Worm (Caenorhabditis elegans): ENCODE results near the gene F32D8.7.

Gene F32D8.7

ce11 chrV:10898107-10898506 is at the start of gene F32D8.7:
F32D8.7 (plus strand) TSS chrV:10898435.
- TF ChIP-seq blmp-1 (tag; optimal IDR thresholded peaks at IDR 0.05) (peak; percentile 79), efl-1 (optimal IDR thresholded peaks at IDR 0.05) (no peak), efl-1 (GFP tag; optimal IDR thresholded peaks at IDR 0.05 in 1 of 2) (peak in 1 of 2 experiments; percentile 80), lsy-2 (tag; optimal IDR thresholded peaks at IDR 0.05) (no peak)

- peak; percentile 12 for TF ChIP-seq lin-14 (GFP tag; optimal IDR thresholded peaks at IDR 0.05)
- TF ChIP-seq Y116A8C.19 (tag; optimal IDR thresholded peaks at IDR 0.05; ENCODE audit: borderline replicate concordance), result no peak
- TF ChIP-seq fkh-10 (GFP tag; optimal IDR thresholded peaks at IDR 0.05), result peak; percentile 52
- no peak for TF ChIP-seq nhr-90 (tag; optimal IDR thresholded peaks at IDR 0.05; ENCODE audit: poor library complexity)
- no peak for TF ChIP-seq aha-1 (tag; optimal IDR thresholded peaks at IDR 0.05)
- TF ChIP-seq tlp-1 (tag; optimal IDR thresholded peaks at IDR 0.05), result no peak
Measured at ce11 chrV:10854197-10854596, 44.0 kb upstream of the F32D8.7 start.

- TF ChIP-seq nhr-20 (tag; optimal IDR thresholded peaks at IDR 0.05) (peak; percentile 24), nhr-90 (tag; optimal IDR thresholded peaks at IDR 0.05; ENCODE audit: poor library complexity) (no peak), irx-1 (tag; optimal IDR thresholded peaks at IDR 0.05) (no peak), lin-14 (GFP tag; optimal IDR thresholded peaks at IDR 0.05) (peak; percentile 6), elt-2 (tag; optimal IDR thresholded peaks at IDR 0.05) (peak; percentile 63), pqm-1 (tag; optimal IDR thresholded peaks at IDR 0.05) (peak; percentile 10), efl-3 (GFP tag; optimal IDR thresholded peaks at IDR 0.05) (no peak), C16A3.4 (tag; optimal IDR thresholded peaks at IDR 0.05) (no peak)
Measured at ce11 chrV:10855363-10855762, 42.9 kb upstream of the F32D8.7 start.

ce11 chrV:10856901-10857637 is 41.2 kb upstream of the F32D8.7 start:
- TF ChIP-seq ceh-63 (GFP tag; optimal IDR thresholded peaks at IDR 0.05) (no peak), rnt-1 (tag; optimal IDR thresholded peaks at IDR 0.05) (peak; percentile 44), nhr-85 (tag) (peak; percentile 55), nhr-20 (tag; optimal IDR thresholded peaks at IDR 0.05) (peak; percentile 37), fkh-8 (tag; optimal IDR thresholded peaks at IDR 0.05) (peak; percentile 21), blmp-1 (tag; optimal IDR thresholded peaks at IDR 0.05) (peak; percentile 29), tbx-2 (tag; optimal IDR thresholded peaks at IDR 0.05) (peak; percentile 46), efl-1 (optimal IDR thresholded peaks at IDR 0.05) (no peak), efl-1 (GFP tag; optimal IDR thresholded peaks at IDR 0.05 in 1 of 2) (peak in 1 of 2 experiments; percentile 22), lsy-2 (tag; optimal IDR thresholded peaks at IDR 0.05) (peak in 1 of 2 experiments; percentile 53), nhr-19 (GFP tag; conservative IDR thresholded peaks at IDR 0.05) (0 out of 2 replicates have a peak, but pooled peaks have one; percentile 9), nhr-90 (tag; optimal IDR thresholded peaks at IDR 0.05; ENCODE audit: poor library complexity) (no peak), dpl-1 (GFP tag; optimal IDR thresholded peaks at IDR 0.05) (no peak), fkh-10 (GFP tag; optimal IDR thresholded peaks at IDR 0.05) (peak; percentile 72), ceh-88 (GFP tag; IDR thresholded peaks at IDR 0.05) (no peak), jun-1 (tag; optimal IDR thresholded peaks at IDR 0.05) (peak; percentile 40), nhr-47 (tag; optimal IDR thresholded peaks at IDR 0.05) (peak; percentile 34), lin-14 (GFP tag; optimal IDR thresholded peaks at IDR 0.05) (peak; percentile 77), nhr-77 (tag; optimal IDR thresholded peaks at IDR 0.05) (peak; percentile 53), snu-23 (GFP tag; optimal IDR thresholded peaks at IDR 0.05) (peak; percentile 27), nhr-71 (tag; optimal IDR thresholded peaks at IDR 0.05) (peak; percentile 45), ceh-82 (tag; optimal IDR thresholded peaks at IDR 0.05) (peak in 1 of 3 experiments; percentile 15)

ce11 chrV:10858340-10858739 is 39.9 kb upstream of the F32D8.7 start:
- TF ChIP-seq fkh-4 (tag; optimal IDR thresholded peaks at IDR 0.05; ENCODE audit: borderline replicate concordance), result peak; percentile 51
- TF ChIP-seq nhr-237 (tag; optimal IDR thresholded peaks at IDR 0.05), result no peak
- TF ChIP-seq isw-1 (GFP tag; IDR thresholded peaks at IDR 0.05), result peak; percentile 56
- no peak for TF ChIP-seq elt-3 (tag; optimal IDR thresholded peaks at IDR 0.05)
- peak; percentile 76 for TF ChIP-seq unc-130 (tag; optimal IDR thresholded peaks at IDR 0.05)
- peak; percentile 68 for TF ChIP-seq lin-39 (tag; optimal IDR thresholded peaks at IDR 0.05)
- TF ChIP-seq sox-4 (tag; optimal IDR thresholded peaks at IDR 0.05), result peak; percentile 13
- TF ChIP-seq nhr-12 (tag; optimal IDR thresholded peaks at IDR 0.05), result no peak
- peak; percentile 60 for TF ChIP-seq fkh-8 (tag; optimal IDR thresholded peaks at IDR 0.05)
- TF ChIP-seq fkh-10 (GFP tag; optimal IDR thresholded peaks at IDR 0.05), result peak; percentile 89
- peak; percentile 75 for TF ChIP-seq xbp-1 (tag; optimal IDR thresholded peaks at IDR 0.05)
- TF ChIP-seq sup-37 (GFP tag; optimal IDR thresholded peaks at IDR 0.05), result peak; percentile 73
- TF ChIP-seq mab-9 (GFP tag; IDR thresholded peaks at IDR 0.05), result no peak
- TF ChIP-seq ceh-8 (GFP tag; optimal IDR thresholded peaks at IDR 0.05), result peak; percentile 31
- TF ChIP-seq Y116A8C.19 (tag; optimal IDR thresholded peaks at IDR 0.05; ENCODE audit: borderline replicate concordance), result no peak
- peak; percentile 44 for TF ChIP-seq snpc-4 (tag; optimal IDR thresholded peaks at IDR 0.05)
- peak; percentile 96 for TF ChIP-seq nhr-71 (tag; optimal IDR thresholded peaks at IDR 0.05)
